Worm (Caenorhabditis elegans): ENCODE data around the gene ZK856.19.

ce11 chrV:10183810-10184209, 20.9 kb downstream of the ZK856.19 start:
- TF ChIP-seq nhr-11 (tag; optimal IDR thresholded peaks at IDR 0.05) = no peak
- no peak for TF ChIP-seq mdl-1 (tag; optimal IDR thresholded peaks at IDR 0.05)
- no peak for TF ChIP-seq lin-15B (tag; optimal IDR thresholded peaks at IDR 0.05)
- TF ChIP-seq fos-1 (tag; optimal IDR thresholded peaks at IDR 0.05) = no peak
- no peak for TF ChIP-seq zag-1 (tag; optimal IDR thresholded peaks at IDR 0.05)
- TF ChIP-seq tbx-2 (tag; optimal IDR thresholded peaks at IDR 0.05) = no peak
- no peak for TF ChIP-seq ama-1 (optimal IDR thresholded peaks at IDR 0.05)
- TF ChIP-seq R02D3.7 (tag; optimal IDR thresholded peaks at IDR 0.05) = no peak
- no peak for TF ChIP-seq skn-1 (tag; optimal IDR thresholded peaks at IDR 0.05)
- TF ChIP-seq egl-27 (tag; optimal IDR thresholded peaks at IDR 0.05) = no peak
- TF ChIP-seq elt-2 (tag; optimal IDR thresholded peaks at IDR 0.05) = no peak

Measured in whole organism, L3 larva.